Worm (Caenorhabditis elegans) whole organism, L4 larva: ENCODE results near the gene Y17G9B.4.
A peak's percentile ranks its signal among the peaks of the same experiment; 100 is the strongest.

Source experiments
- D1046.2 ChIP-seq: fragments of 200-800 bp; sonication (Bioruptor generic); IDR thresholded peaks from 2 replicates; pipeline ENCODE4 v1.3.6; 2022; ENCODE audit warnings: missing genetic modification characterization, missing compliant biosample characterization
- F44E2.7 ChIP-seq: fragments of 200-800 bp; sonication (Bioruptor generic); IDR thresholded peaks from 2 replicates; pipeline ENCODE4 v2.1.2; 2022; ENCODE audit warnings: missing genetic modification characterization, missing compliant biosample characterization
- F49E8.2 ChIP-seq: sonication (generic microtip); optimal IDR thresholded peaks from 2 replicates; lab custom pipeline; 2016; ENCODE audit warnings: missing compliant biosample characterization, mild to moderate bottlenecking, missing genetic modification characterization, borderline replicate concordance
- Y105C5A.15 ChIP-seq: fragments of 200-800 bp; sonication (Bioruptor generic); IDR thresholded peaks from 2 replicates; pipeline ENCODE4 v1.3.6; 2022; ENCODE audit warnings: missing genetic modification characterization, missing compliant biosample characterization
- ZK337.2 ChIP-seq: fragments of 200-800 bp; sonication (Bioruptor generic); IDR thresholded peaks from 2 replicates; pipeline ENCODE4 v1.3.6; 2022; ENCODE audit warnings: missing genetic modification reagents, missing genetic modification characterization, missing compliant biosample characterization
- aha-1 ChIP-seq: fragments of 150-350 bp; peaks from one replicate; lab custom pipeline; 2014; ENCODE audit warnings: missing biosample characterization, missing genetic modification characterization
- attf-4 ChIP-seq: sonication (generic microtip); optimal IDR thresholded peaks from 3 replicates; lab custom pipeline; 2017; ENCODE audit warnings: missing biosample characterization, missing genetic modification characterization
- ceh-28 ChIP-seq: fragments of 150-350 bp; optimal IDR thresholded peaks from 2 replicates; lab custom pipeline; 2014; ENCODE audit warnings: missing biosample characterization, missing genetic modification reagents, missing genetic modification characterization
- ces-1 ChIP-seq: fragments of 150-350 bp; sonication (generic microtip); optimal IDR thresholded peaks from 4 replicates; lab custom pipeline; 2014; ENCODE audit warnings: missing biosample characterization, missing genetic modification reagents, missing genetic modification characterization
- ctbp-1 ChIP-seq: fragments of 200-800 bp; sonication (Bioruptor generic); IDR thresholded peaks from 2 replicates; pipeline ENCODE4 v1.3.6; 2022; ENCODE audit warnings: missing genetic modification reagents, missing genetic modification characterization, missing compliant biosample characterization
- daf-8 ChIP-seq: fragments of 200-800 bp; sonication (Bioruptor generic); IDR thresholded peaks from 2 replicates; pipeline ENCODE4 v1.3.6; 2022; ENCODE audit warnings: missing genetic modification characterization, missing compliant biosample characterization
- dmd-9 ChIP-seq: fragments of 200-800 bp; sonication (Bioruptor generic); IDR thresholded peaks from 2 replicates; pipeline ENCODE4 v1.3.6; 2022; ENCODE audit warnings: missing genetic modification reagents, missing genetic modification characterization, missing compliant biosample characterization
- duxl-1 ChIP-seq: sonication (generic microtip); optimal IDR thresholded peaks from 2 replicates; lab custom pipeline; 2016; ENCODE audit warnings: mild to moderate bottlenecking, missing genetic modification characterization, moderate library complexity, missing compliant biosample characterization; ENCODE audit not compliant: poor library complexity
- egl-27 ChIP-seq: sonication (generic microtip); optimal IDR thresholded peaks from 3 replicates; lab custom pipeline; 2017; ENCODE audit warnings: missing biosample characterization, missing genetic modification reagents, missing genetic modification characterization
- egl-43 ChIP-seq: fragments of 200-800 bp; sonication (Bioruptor generic); IDR thresholded peaks from 2 replicates; pipeline ENCODE4 v1.3.6; 2022; ENCODE audit warnings: missing genetic modification reagents, missing genetic modification characterization, missing compliant biosample characterization
- hif-1 ChIP-seq, 2 experiments: sonication (generic microtip); optimal IDR thresholded peaks; 2 replicates each; lab custom pipeline; 2016 to 2017; ENCODE audit warnings: missing compliant biosample characterization in 2 of 2, missing genetic modification characterization in 2 of 2, missing genetic modification reagents in 2 of 2, missing genotype in 2 of 2, mild to moderate bottlenecking in 1 of 2
- hmg-1.1 ChIP-seq: fragments of 200-800 bp; sonication (Bioruptor generic); IDR thresholded peaks from 2 replicates; pipeline ENCODE4 v1.3.6; 2022; ENCODE audit warnings: missing genetic modification reagents, missing genetic modification characterization, missing compliant biosample characterization
- jun-1 ChIP-seq: fragments of 150-350 bp; optimal IDR thresholded peaks from 2 replicates; lab custom pipeline; 2014; ENCODE audit warnings: missing biosample characterization, missing genetic modification reagents, missing genetic modification characterization
- lin-13 ChIP-seq: fragments of 150-350 bp; optimal IDR thresholded peaks from 2 replicates; lab custom pipeline; 2014; ENCODE audit warnings: missing biosample characterization, missing genetic modification reagents, missing genetic modification characterization
- lin-38 ChIP-seq: fragments of 200-800 bp; sonication (Bioruptor generic); IDR thresholded peaks from 2 replicates; pipeline ENCODE4 v1.3.6; 2022; ENCODE audit warnings: missing genetic modification reagents, missing genetic modification characterization, missing compliant biosample characterization
- lin-39 ChIP-seq: fragments of 150-350 bp; optimal IDR thresholded peaks from 2 replicates; lab custom pipeline; 2014; ENCODE audit warnings: missing biosample characterization, missing genetic modification reagents, missing genetic modification characterization
- lir-3 ChIP-seq: sonication (generic microtip); optimal IDR thresholded peaks from 2 replicates; lab custom pipeline; 2016; ENCODE audit warnings: mild to moderate bottlenecking, missing genetic modification characterization, missing compliant biosample characterization
- lsy-2 ChIP-seq, 2 experiments: fragments of 150-350 bp in 1 of 2; sonication (generic microtip) in 1 of 2; optimal IDR thresholded peaks; 2 replicates each; lab custom pipeline; 2014 to 2017; ENCODE audit warnings: missing biosample characterization in 2 of 2, missing genetic modification characterization in 2 of 2
- mdt-29 ChIP-seq: fragments of 200-800 bp; sonication (Bioruptor generic); IDR thresholded peaks from 2 replicates; pipeline ENCODE4 v1.3.6; 2022; ENCODE audit warnings: missing genetic modification reagents, missing genetic modification characterization, missing compliant biosample characterization
- mes-2 ChIP-seq: sonication (generic microtip); optimal IDR thresholded peaks from 2 replicates; lab custom pipeline; 2016; ENCODE audit warnings: missing genotype, mild to moderate bottlenecking, missing genetic modification characterization, missing compliant biosample characterization; ENCODE audit not compliant: poor library complexity, severe bottlenecking
- mxl-2 ChIP-seq: fragments of 200-800 bp; sonication (Bioruptor generic); conservative IDR thresholded peaks from 2 replicates; pipeline ENCODE4 v1.3.6; 2022; ENCODE audit warnings: missing genetic modification reagents, missing genetic modification characterization, missing compliant biosample characterization
- mxl-3 ChIP-seq: fragments of 200-800 bp; sonication (Bioruptor generic); optimal IDR thresholded peaks from 2 replicates; lab custom pipeline; 2018; ENCODE audit warnings: mild to moderate bottlenecking, missing genetic modification characterization, missing compliant biosample characterization
- nhr-237 ChIP-seq: sonication (generic microtip); optimal IDR thresholded peaks from 2 replicates; lab custom pipeline; 2017; ENCODE audit warnings: missing biosample characterization, missing genetic modification characterization
- nhr-25 ChIP-seq: sonication (generic microtip); optimal IDR thresholded peaks from 2 replicates; lab custom pipeline; 2017; ENCODE audit warnings: missing genetic modification characterization, mild to moderate bottlenecking, missing compliant biosample characterization, antibody characterized with exemption, moderate library complexity, borderline replicate concordance; ENCODE audit not compliant: insufficient read depth
- nhr-41 ChIP-seq: fragments of 200-800 bp; sonication (Bioruptor generic); IDR thresholded peaks from 2 replicates; pipeline ENCODE4 v1.3.6; 2022; ENCODE audit warnings: missing genetic modification reagents, missing genetic modification characterization, missing compliant biosample characterization
- nhr-48 ChIP-seq: sonication (generic microtip); optimal IDR thresholded peaks from 2 replicates; lab custom pipeline; 2016; ENCODE audit warnings: mild to moderate bottlenecking, missing genetic modification characterization, missing compliant biosample characterization
- nhr-6 ChIP-seq: fragments of 150-350 bp; optimal IDR thresholded peaks from 2 replicates; lab custom pipeline; 2014; ENCODE audit warnings: missing biosample characterization, missing genetic modification characterization
- nhr-76 ChIP-seq: fragments of 150-350 bp; optimal IDR thresholded peaks from 2 replicates; lab custom pipeline; 2014; ENCODE audit warnings: missing biosample characterization, missing genetic modification characterization
- nhr-77 ChIP-seq: fragments of 150-350 bp; optimal IDR thresholded peaks from 2 replicates; lab custom pipeline; 2014; ENCODE audit warnings: missing biosample characterization, missing genetic modification characterization
- sdz-12 ChIP-seq: fragments of 200-800 bp; sonication (Bioruptor generic); optimal IDR thresholded peaks from 2 replicates; lab custom pipeline; 2018; ENCODE audit warnings: mild to moderate bottlenecking, missing genetic modification characterization, missing compliant biosample characterization
- set-16 ChIP-seq: fragments of 200-800 bp; sonication (Bioruptor generic); IDR thresholded peaks from 2 replicates; pipeline ENCODE4 v1.3.6; 2022; ENCODE audit warnings: missing genetic modification reagents, missing genetic modification characterization, missing compliant biosample characterization
- snpc-1.2 ChIP-seq: fragments of 200-800 bp; sonication (Bioruptor generic); IDR thresholded peaks from 2 replicates; pipeline ENCODE4 v1.3.6; 2022; ENCODE audit warnings: missing genetic modification reagents, missing genetic modification characterization, missing compliant biosample characterization
- snpc-4 ChIP-seq: fragments of 150-350 bp; optimal IDR thresholded peaks from 2 replicates; lab custom pipeline; 2014; ENCODE audit warnings: missing biosample characterization, missing genetic modification characterization
- unc-62 ChIP-seq, 3 experiments: fragments of 150-350 bp in 1 of 3; sonication (generic microtip); optimal IDR thresholded peaks in 2 of 3; peaks in 1 of 3; 1 replicate in 1 of 3; 2 replicates in 2 of 3; lab custom pipeline; 2014 to 2017; ENCODE audit warnings: missing biosample characterization in 3 of 3, missing genetic modification characterization in 3 of 3, missing genetic modification reagents in 3 of 3, missing genotype in 1 of 3
- zfp-2 ChIP-seq: sonication (generic microtip); optimal IDR thresholded peaks from 2 replicates; lab custom pipeline; 2016; ENCODE audit warnings: mild to moderate bottlenecking, missing genetic modification characterization, missing compliant biosample characterization

The Y17G9B.4 gene

DNA sequence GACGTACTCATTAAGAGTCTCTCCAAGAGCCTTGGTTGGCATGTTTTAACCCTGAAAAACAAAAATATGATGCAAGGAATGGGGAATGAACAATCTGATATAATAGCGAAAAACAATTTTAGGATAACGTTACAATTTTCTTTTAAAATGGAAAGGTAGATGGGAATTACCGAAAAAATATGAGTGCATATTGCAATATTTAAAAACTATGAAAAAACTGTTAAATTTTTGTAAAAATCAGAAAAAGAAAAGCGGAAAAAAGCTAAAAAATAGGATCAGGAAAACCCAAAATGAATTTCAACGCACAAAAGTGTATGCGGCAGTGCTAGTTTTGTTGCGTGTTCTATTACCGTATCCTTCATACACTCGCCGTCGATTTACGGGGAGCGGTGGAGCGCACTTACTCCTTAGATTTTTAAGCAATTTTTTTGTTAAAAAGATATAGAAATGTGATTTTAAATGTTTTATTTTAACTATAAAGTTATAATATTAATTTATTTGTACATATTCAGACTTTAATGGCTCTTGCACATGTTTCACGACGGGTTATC lies 2.1 kb upstream of the Y17G9B.4 start, which contains the start of the genes rpl-20 and Y17G9B.5 (continued):
- TF ChIP-seq snpc-1.2 (GFP tag; lab: Robert Waterston, UW) (peak; percentile 97), duxl-1 (peak; percentile 98), nhr-76 (tag; lab: Kevin White, UChicago) (peak; percentile 90), mes-2 (tag; lab: Kevin White, UChicago) (peak; percentile 99), ctbp-1 (GFP tag; lab: Robert Waterston, UW) (peak; percentile 99), nhr-6 (peak; percentile 99), egl-43 (GFP tag; lab: Robert Waterston, UW) (peak; percentile 98), daf-8 (GFP tag; lab: Robert Waterston, UW) (peak; percentile 95), egl-27 (tag; lab: Kevin White, UChicago) (peak; percentile 53), hmg-1.1 (GFP tag; lab: Robert Waterston, UW) (peak; percentile 100), nhr-41 (peak; percentile 97), nhr-77 (peak; percentile 100), snpc-4 (peak; percentile 65), ceh-28 (tag; lab: Kevin White, UChicago) (peak; percentile 74), Y105C5A.15 (GFP tag; lab: Robert Waterston, UW) (no peak), set-16 (GFP tag; lab: Robert Waterston, UW) (peak; percentile 36), nhr-237 (tag; lab: Kevin White, UChicago) (peak; percentile 86), F44E2.7 (peak; percentile 91), lir-3 (tag; lab: Kevin White, UChicago) (peak; percentile 89), ces-1 (peak; percentile 96), hif-1 (tag; optimal IDR thresholded peaks at IDR 0.05; lab: Kevin White, UChicago) (peak; percentile 93 to 96), attf-4 (tag; lab: Kevin White, UChicago) (peak; percentile 80), aha-1 (tag; lab: Kevin White, UChicago) (peak; percentile 99), dmd-9 (peak; percentile 99)

DNA sequence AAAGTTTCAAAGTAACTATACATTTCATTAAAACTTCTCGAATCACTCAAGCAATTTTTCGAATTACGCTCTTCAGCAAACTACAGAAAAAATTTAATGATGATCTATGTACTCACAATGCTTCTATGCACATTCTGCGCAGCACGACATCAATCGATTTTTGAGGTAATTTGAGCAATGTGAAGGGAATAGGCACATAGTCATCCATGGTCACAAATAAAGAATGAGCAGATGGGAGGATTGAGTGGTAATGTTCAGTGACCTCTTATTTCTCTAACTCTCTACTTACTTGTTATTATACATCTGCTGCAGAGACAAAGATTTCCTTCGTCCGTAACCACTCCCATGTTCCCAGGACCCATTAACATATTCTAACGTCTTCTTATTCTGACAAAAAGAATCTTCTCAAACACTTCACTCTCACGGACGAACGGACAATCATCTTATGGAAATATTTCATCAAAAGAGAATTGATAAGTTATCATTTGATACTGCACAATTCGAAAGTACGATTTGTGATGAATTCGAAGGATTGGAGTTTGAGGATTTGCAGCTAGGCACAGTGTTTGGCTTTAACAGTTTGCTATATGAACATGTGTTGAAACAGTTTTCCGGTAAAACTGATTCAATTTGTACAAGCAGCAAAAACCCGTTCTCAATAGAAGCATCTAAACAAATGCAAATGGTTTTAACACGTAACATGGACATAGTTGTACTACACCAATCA lies 4.2 kb downstream of the Y17G9B.4 start, which contains the start of the genes fbxb-77 and Y17G9B.11:
fbxb-77 (minus strand) TSS at position 229 of the 727 bp plus-strand sequence.
Y17G9B.11 (plus strand) TSS at position 677 of the 727 bp plus-strand sequence.
- TF ChIP-seq unc-62 (GFP tag; optimal IDR thresholded peaks at IDR 0.05 in 1 of 2; lab: Kevin White, UChicago) (peak in 1 of 2 experiments; percentile 32), unc-62 (tag; optimal IDR thresholded peaks at IDR 0.05; lab: Kevin White, UChicago) (no peak), mxl-2 (GFP tag; lab: Robert Waterston, UW) (no peak), duxl-1 (no peak), aha-1 (tag; lab: Kevin White, UChicago) (peak; percentile 90)

DNA sequence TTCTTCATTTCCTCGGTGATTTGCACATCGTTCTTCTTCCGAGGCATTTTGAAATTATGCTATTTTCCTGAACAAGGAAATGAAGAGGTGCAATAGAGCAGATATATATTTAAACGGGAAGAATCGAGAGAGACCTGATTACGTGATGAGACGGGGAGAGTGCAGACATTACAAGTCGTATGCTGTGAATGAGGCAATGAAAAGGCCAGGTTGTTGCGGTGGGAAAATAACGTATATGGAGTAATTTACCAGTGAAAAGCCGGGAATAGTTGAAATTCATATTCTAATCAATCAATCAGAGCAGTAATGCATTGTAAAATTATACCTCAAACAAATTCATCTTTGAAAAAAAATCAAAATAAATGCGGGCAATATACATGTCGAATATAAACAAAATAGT lies 6.7 kb downstream of the Y17G9B.4 start, which contains the start of gene Y17G9B.8:
Y17G9B.8 (minus strand) TSS at position 182 of the 400 bp plus-strand sequence.
- no peak for TF ChIP-seq sdz-12 (GFP tag; lab: Kevin White, UChicago)
- peak in 1 of 2 experiments; percentile 73 for TF ChIP-seq unc-62 (GFP tag; optimal IDR thresholded peaks at IDR 0.05 in 1 of 2; lab: Kevin White, UChicago)
- TF ChIP-seq unc-62 (tag; optimal IDR thresholded peaks at IDR 0.05; lab: Kevin White, UChicago) = no peak
- no peak for TF ChIP-seq lin-13 (GFP tag; lab: Kevin White, UChicago)
- TF ChIP-seq jun-1 = no peak
- TF ChIP-seq lin-38 = peak; percentile 45
- TF ChIP-seq nhr-237 (tag; lab: Kevin White, UChicago) = no peak
- TF ChIP-seq ZK337.2 (GFP tag; lab: Robert Waterston, UW) = no peak
- TF ChIP-seq F49E8.2 (tag; lab: Kevin White, UChicago) = peak; percentile 27
- no peak for TF ChIP-seq D1046.2 (GFP tag; lab: Robert Waterston, UW)
- TF ChIP-seq duxl-1 = no peak
- TF ChIP-seq ceh-28 (tag; lab: Kevin White, UChicago) = no peak
- peak in 1 of 2 experiments; percentile 5 for TF ChIP-seq lsy-2 (tag; optimal IDR thresholded peaks at IDR 0.05; lab: Kevin White, UChicago)
- TF ChIP-seq mdt-29 (GFP tag; lab: Robert Waterston, UW) = no peak
- TF ChIP-seq nhr-25 = no peak
- TF ChIP-seq mes-2 (tag; lab: Kevin White, UChicago) = peak; percentile 19
- no peak for TF ChIP-seq ces-1
- no peak for TF ChIP-seq zfp-2 (tag; lab: Kevin White, UChicago)
- TF ChIP-seq lin-39 (tag; lab: Kevin White, UChicago) = no peak
- no peak for TF ChIP-seq egl-27 (tag; lab: Kevin White, UChicago)
- TF ChIP-seq snpc-4 = no peak
- peak; percentile 63 for TF ChIP-seq snpc-1.2 (GFP tag; lab: Robert Waterston, UW)
- TF ChIP-seq mxl-3 (GFP tag; lab: Kevin White, UChicago) = no peak
- TF ChIP-seq nhr-48 (tag; lab: Kevin White, UChicago) = no peak
